Fruit fly (Drosophila melanogaster) whole organism, prepupa: ENCODE data around the gene CG17359.

Experiments
- Blimp-1 ChIP-seq: fragments of 200-800 bp; sonication (Bioruptor generic); optimal IDR thresholded peaks from 3 replicates; lab custom pipeline; 2017; ENCODE audit warnings: missing biosample characterization, missing genetic modification characterization, mild to moderate bottlenecking, moderate library complexity, missing genetic modification reagents
- CG10631 ChIP-seq: fragments of 200-800 bp; sonication (Bioruptor generic); optimal IDR thresholded peaks from 2 replicates; lab custom pipeline; 2016; ENCODE audit warnings: missing biosample characterization, missing genetic modification characterization
- CG10669 ChIP-seq: fragments of 200-800 bp; sonication (Bioruptor generic); optimal IDR thresholded peaks from 3 replicates; lab custom pipeline; 2018; ENCODE audit warnings: missing biosample characterization, mild to moderate bottlenecking, missing genetic modification characterization, moderate library complexity
- CG11294 ChIP-seq: fragments of 200-800 bp; sonication (Bioruptor generic); IDR thresholded peaks from 2 replicates; pipeline ENCODE4 v1.3.6; 2022; ENCODE audit warnings: missing biosample characterization, missing genetic modification characterization
- CG11902 ChIP-seq: fragments of 200-800 bp; sonication (Bioruptor generic); optimal IDR thresholded peaks from 3 replicates; lab custom pipeline; 2016; ENCODE audit warnings: missing biosample characterization, missing genetic modification characterization
- CG1621 ChIP-seq: fragments of 200-800 bp; sonication (Bioruptor generic); optimal IDR thresholded peaks from 3 replicates; lab custom pipeline; 2018; ENCODE audit warnings: missing biosample characterization, mild to moderate bottlenecking, missing genetic modification characterization
- CG16779 ChIP-seq: fragments of 200-800 bp; sonication (Bioruptor generic); optimal IDR thresholded peaks from 3 replicates; lab custom pipeline; 2017; ENCODE audit warnings: missing biosample characterization, mild to moderate bottlenecking, missing genetic modification characterization
- CG3032 ChIP-seq: fragments of 200-800 bp; optimal IDR thresholded peaks from 2 replicates; lab custom pipeline; 2019; ENCODE audit warnings: missing biosample characterization, mild to moderate bottlenecking, missing genetic modification characterization, moderate library complexity
- CG32006 ChIP-seq: fragments of 200-800 bp; sonication (Bioruptor generic); optimal IDR thresholded peaks from 3 replicates; lab custom pipeline; 2017; ENCODE audit warnings: missing biosample characterization, mild to moderate bottlenecking, missing genetic modification characterization
- CG34406 ChIP-seq: fragments of 200-800 bp; sonication (Bioruptor generic); optimal IDR thresholded peaks from 3 replicates; lab custom pipeline; 2016; ENCODE audit warnings: missing biosample characterization, missing genetic modification characterization
- CG3919 ChIP-seq: fragments of 200-800 bp; sonication (Bioruptor generic); optimal IDR thresholded peaks from 3 replicates; lab custom pipeline; 2016; ENCODE audit warnings: missing biosample characterization, missing genetic modification characterization
- CG4318 ChIP-seq: fragments of 200-800 bp; sonication (Bioruptor generic); optimal IDR thresholded peaks from 3 replicates; lab custom pipeline; 2017; ENCODE audit warnings: missing biosample characterization, mild to moderate bottlenecking, missing genetic modification characterization
- CG6163 ChIP-seq: fragments of 200-800 bp; sonication (Bioruptor generic); IDR thresholded peaks from 3 replicates; pipeline ENCODE4 v1.3.6; 2022; ENCODE audit warnings: missing biosample characterization, missing genetic modification characterization
- CG6276 ChIP-seq: fragments of 200-800 bp; sonication (Bioruptor generic); optimal IDR thresholded peaks from 2 replicates; lab custom pipeline; 2017; ENCODE audit warnings: missing biosample characterization, mild to moderate bottlenecking, missing genetic modification characterization
- CG6792 ChIP-seq: fragments of 200-800 bp; sonication (Bioruptor generic); optimal IDR thresholded peaks from 3 replicates; lab custom pipeline; 2016; ENCODE audit warnings: missing biosample characterization, missing genetic modification characterization
- CG6808 ChIP-seq: fragments of 200-800 bp; sonication (Bioruptor generic); optimal IDR thresholded peaks from 3 replicates; lab custom pipeline; 2017; ENCODE audit warnings: missing biosample characterization, missing genetic modification characterization, mild to moderate bottlenecking, moderate library complexity, missing genetic modification reagents
- CG7368 ChIP-seq: fragments of 200-800 bp; sonication (Bioruptor generic); optimal IDR thresholded peaks from 3 replicates; lab custom pipeline; 2016; ENCODE audit warnings: missing biosample characterization, missing genetic modification characterization
- CG8119 ChIP-seq: fragments of 200-800 bp; sonication (Bioruptor generic); IDR thresholded peaks from 3 replicates; pipeline ENCODE4 v1.3.6; 2022; ENCODE audit warnings: missing biosample characterization, missing genetic modification characterization
- CG9139 ChIP-seq: fragments of 200-800 bp; sonication (Bioruptor generic); optimal IDR thresholded peaks from 3 replicates; lab custom pipeline; 2017; ENCODE audit warnings: missing biosample characterization, mild to moderate bottlenecking, missing genetic modification characterization
- Eip75B ChIP-seq: fragments of 200-800 bp; sonication (Bioruptor generic); optimal IDR thresholded peaks from 3 replicates; lab custom pipeline; 2016; ENCODE audit warnings: missing biosample characterization, missing genetic modification characterization
- Eip78C ChIP-seq: fragments of 200-800 bp; sonication (Bioruptor generic); peaks from one replicate; lab custom pipeline; 2016; ENCODE audit warnings: missing biosample characterization, missing genetic modification characterization
- Ets21C ChIP-seq: fragments of 200-800 bp; sonication (Bioruptor generic); optimal IDR thresholded peaks from 3 replicates; lab custom pipeline; 2016; ENCODE audit warnings: missing biosample characterization, missing genetic modification characterization
- Ets96B ChIP-seq: fragments of 200-800 bp; optimal IDR thresholded peaks from 2 replicates; lab custom pipeline; 2019; ENCODE audit warnings: missing biosample characterization, mild to moderate bottlenecking, missing genetic modification characterization, moderate library complexity
- Hr39 ChIP-seq: fragments of 200-800 bp; sonication (Bioruptor generic); optimal IDR thresholded peaks from 2 replicates; lab custom pipeline; 2016; ENCODE audit warnings: missing biosample characterization, missing genetic modification characterization
- Hr4 ChIP-seq: fragments of 200-800 bp; sonication (Bioruptor generic); optimal IDR thresholded peaks from 3 replicates; lab custom pipeline; 2016; ENCODE audit warnings: missing biosample characterization, missing genetic modification characterization
- Lpt ChIP-seq: fragments of 200-800 bp; sonication (Bioruptor generic); optimal IDR thresholded peaks from 3 replicates; lab custom pipeline; 2016; ENCODE audit warnings: missing biosample characterization, missing genetic modification characterization
- OdsH ChIP-seq: fragments of 200-800 bp; sonication (Bioruptor generic); optimal IDR thresholded peaks from 3 replicates; lab custom pipeline; 2016; ENCODE audit warnings: missing biosample characterization, missing genetic modification characterization
- Smox ChIP-seq: fragments of 200-800 bp; sonication (Bioruptor generic); optimal IDR thresholded peaks from 3 replicates; lab custom pipeline; 2016; ENCODE audit warnings: missing biosample characterization, missing genetic modification characterization
- Sox14 ChIP-seq: fragments of 200-800 bp; sonication (Bioruptor generic); optimal IDR thresholded peaks from 3 replicates; lab custom pipeline; 2016; ENCODE audit warnings: missing biosample characterization, missing genetic modification characterization
- Sox15 ChIP-seq: fragments of 200-800 bp; sonication (Bioruptor generic); optimal IDR thresholded peaks from 3 replicates; lab custom pipeline; 2016; ENCODE audit warnings: missing biosample characterization, missing genetic modification characterization
- acj6 ChIP-seq: fragments of 200-800 bp; sonication (Bioruptor generic); optimal IDR thresholded peaks from 3 replicates; lab custom pipeline; 2016; ENCODE audit warnings: missing biosample characterization, missing genetic modification characterization
- dac ChIP-seq: fragments of 200-800 bp; sonication (Bioruptor generic); optimal IDR thresholded peaks from 2 replicates; lab custom pipeline; 2017; ENCODE audit warnings: missing biosample characterization, mild to moderate bottlenecking, missing genetic modification characterization
- eg ChIP-seq: fragments of 200-800 bp; sonication (Bioruptor generic); IDR thresholded peaks from 3 replicates; pipeline ENCODE4 v1.3.6; 2022; ENCODE audit warnings: missing biosample characterization, missing genetic modification characterization
- esn ChIP-seq: fragments of 200-800 bp; sonication (Bioruptor generic); optimal IDR thresholded peaks from 2 replicates; lab custom pipeline; 2016; ENCODE audit warnings: missing biosample characterization, mild to moderate bottlenecking, missing genetic modification characterization, moderate library complexity
- fd59A ChIP-seq: fragments of 200-800 bp; sonication (Bioruptor generic); optimal IDR thresholded peaks from 2 replicates; lab custom pipeline; 2017; ENCODE audit warnings: missing biosample characterization, mild to moderate bottlenecking, missing genetic modification characterization, missing genetic modification reagents
- fd85E ChIP-seq: fragments of 200-800 bp; sonication (Bioruptor generic); optimal IDR thresholded peaks from 3 replicates; lab custom pipeline; 2016; ENCODE audit warnings: missing biosample characterization, missing genetic modification characterization
- fkh ChIP-seq: fragments of 200-800 bp; sonication (Bioruptor generic); optimal IDR thresholded peaks from 3 replicates; lab custom pipeline; 2017; ENCODE audit warnings: missing biosample characterization, mild to moderate bottlenecking, missing genetic modification characterization, moderate library complexity
- lz ChIP-seq: fragments of 200-800 bp; sonication (Bioruptor generic); optimal IDR thresholded peaks from 3 replicates; lab custom pipeline; 2016; ENCODE audit warnings: missing biosample characterization, missing genetic modification characterization
- net ChIP-seq: fragments of 200-800 bp; sonication (Bioruptor generic); optimal IDR thresholded peaks from 3 replicates; lab custom pipeline; 2016; ENCODE audit warnings: missing biosample characterization, missing genetic modification characterization
- pdm3 ChIP-seq: fragments of 200-800 bp; sonication (Bioruptor generic); optimal IDR thresholded peaks from 3 replicates; lab custom pipeline; 2016; ENCODE audit warnings: missing biosample characterization, missing genetic modification characterization
- spab ChIP-seq: fragments of 200-800 bp; sonication (Bioruptor generic); optimal IDR thresholded peaks from 2 replicates; lab custom pipeline; 2017; ENCODE audit warnings: missing biosample characterization, mild to moderate bottlenecking, missing genetic modification characterization, missing genetic modification reagents
- ss ChIP-seq, 2 experiments: fragments of 200-800 bp; sonication (Bioruptor generic); optimal IDR thresholded peaks; 2 replicates in 1 of 2; 3 replicates in 1 of 2; lab custom pipeline; 2017 to 2018; ENCODE audit warnings: mild to moderate bottlenecking in 2 of 2, missing biosample characterization in 2 of 2, missing genetic modification characterization in 2 of 2, moderate library complexity in 1 of 2
- svp ChIP-seq: fragments of 200-800 bp; sonication (Bioruptor generic); peaks from one replicate; lab custom pipeline; 2016; ENCODE audit warnings: missing biosample characterization, missing genetic modification characterization
- topi ChIP-seq: fragments of 200-800 bp; sonication (Bioruptor generic); optimal IDR thresholded peaks from 3 replicates; lab custom pipeline; 2016; ENCODE audit warnings: missing biosample characterization, missing genetic modification characterization
- vri ChIP-seq: fragments of 200-800 bp; sonication (Bioruptor generic); optimal IDR thresholded peaks from 3 replicates; lab custom pipeline; 2016; ENCODE audit warnings: missing biosample characterization, mild to moderate bottlenecking, missing genetic modification characterization

Gene CG17359

DNA sequence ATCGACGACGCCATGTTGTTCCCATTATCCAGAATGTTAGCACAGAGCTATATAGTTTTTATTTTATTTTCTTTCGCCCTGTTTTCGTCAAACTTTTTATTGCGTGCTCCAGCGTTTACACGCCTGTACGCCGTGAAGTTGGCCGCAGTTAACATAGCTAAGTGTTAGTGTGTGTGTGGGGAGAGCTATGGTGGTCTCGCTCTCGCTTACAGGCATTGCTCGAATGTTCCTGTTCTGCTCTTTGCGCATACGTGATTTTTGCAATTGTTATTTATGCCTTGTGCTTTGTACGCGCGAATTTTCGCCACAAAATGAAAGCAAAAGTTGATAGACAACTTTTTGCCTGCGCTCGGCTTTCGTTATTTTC, 5.0 kb upstream of the CG17359 start (continued):
- TF ChIP-seq CG1621 (tag; lab: Kevin White, UChicago) (peak; percentile 66), CG7368 (GFP tag; lab: Kevin White, UChicago) (no peak), fd85E (peak; percentile 4), Sox15 (GFP tag; lab: Kevin White, UChicago) (no peak), Smox (no peak), CG3032 (tag; lab: Kevin White, UChicago) (no peak), acj6 (no peak), CG6792 (GFP tag; lab: Kevin White, UChicago) (no peak), OdsH (GFP tag; lab: Kevin White, UChicago) (no peak), CG11294 (no peak), CG11902 (GFP tag; lab: Kevin White, UChicago) (no peak), CG10631 (GFP tag; lab: Kevin White, UChicago) (peak; percentile 1), svp (GFP tag; lab: Kevin White, UChicago) (no peak), fd59A (no peak), Sox14 (peak; percentile 35)

DNA sequence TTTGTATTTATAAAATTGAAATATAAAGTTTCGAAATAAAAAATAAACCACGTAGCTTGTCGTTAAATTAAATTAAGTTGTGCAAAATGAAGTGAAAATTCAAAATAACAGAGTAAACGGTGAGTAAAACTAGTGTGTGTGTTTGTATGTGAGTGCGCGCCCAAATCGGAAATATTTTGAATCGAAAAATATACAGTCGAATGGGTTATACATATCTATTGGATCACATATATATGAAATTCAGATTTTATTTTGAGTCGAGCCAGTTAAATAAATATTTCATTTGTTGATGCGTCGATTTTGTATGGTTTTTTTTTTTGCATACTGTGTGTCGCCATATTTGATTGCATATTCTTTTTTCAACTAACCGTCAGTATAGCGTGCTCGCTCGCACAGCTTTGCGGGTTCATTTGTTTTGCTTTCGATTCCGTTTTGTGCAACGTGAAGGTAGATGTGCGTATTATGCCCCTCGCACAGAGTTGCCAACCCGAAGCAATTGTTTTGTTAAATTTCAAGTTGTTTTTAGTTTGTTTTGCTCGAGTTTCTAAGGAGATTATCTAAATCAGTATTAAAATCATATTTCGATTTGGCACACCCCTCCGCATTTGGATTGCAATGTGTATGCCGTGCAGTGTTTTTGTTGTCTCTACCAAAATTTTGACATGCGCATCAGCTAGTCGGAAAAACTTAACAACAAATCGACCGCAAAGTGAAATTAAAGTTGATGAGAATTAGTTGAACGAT, 4.4 kb upstream of the CG17359 start:
- TF ChIP-seq CG32006 (peak; percentile 14), CG1621 (tag; lab: Kevin White, UChicago) (peak; percentile 34), Eip75B (GFP tag; lab: Kevin White, UChicago) (peak; percentile 41), dac (GFP tag; lab: Kevin White, UChicago) (peak; percentile 45), fkh (GFP tag; lab: Kevin White, UChicago) (peak; percentile 30), CG11902 (GFP tag; lab: Kevin White, UChicago) (no peak), esn (peak; percentile 52), CG9139 (GFP tag; lab: Kevin White, UChicago) (no peak), Hr39 (peak; percentile 15), ss (GFP tag; optimal IDR thresholded peaks at IDR 0.05; lab: Kevin White, UChicago) (peak in 1 of 2 experiments; percentile 55), Eip78C (GFP tag; lab: Kevin White, UChicago) (peak; percentile 55), CG6792 (GFP tag; lab: Kevin White, UChicago) (no peak), acj6 (no peak), Ets96B (tag; lab: Kevin White, UChicago) (peak; percentile 31), spab (GFP tag; lab: Kevin White, UChicago) (peak; percentile 8), Blimp-1 (GFP tag; lab: Kevin White, UChicago) (no peak), vri (GFP tag; lab: Kevin White, UChicago) (no peak), CG3032 (tag; lab: Kevin White, UChicago) (peak; percentile 22), Smox (peak; percentile 4), CG10669 (peak; percentile 37), lz (GFP tag; lab: Kevin White, UChicago) (peak; percentile 23), Sox14 (peak; percentile 47), topi (peak; percentile 16), CG6808 (GFP tag; lab: Kevin White, UChicago) (peak; percentile 36), CG6163 (GFP tag; lab: Robert Waterston, UW) (peak; percentile 75), pdm3 (GFP tag; lab: Kevin White, UChicago) (peak; percentile 15), CG16779 (tag; lab: Kevin White, UChicago) (peak; percentile 1), eg (GFP tag; lab: Robert Waterston, UW) (peak; percentile 63; the same call in 2 of the 3 replicates), svp (GFP tag; lab: Kevin White, UChicago) (no peak)

DNA sequence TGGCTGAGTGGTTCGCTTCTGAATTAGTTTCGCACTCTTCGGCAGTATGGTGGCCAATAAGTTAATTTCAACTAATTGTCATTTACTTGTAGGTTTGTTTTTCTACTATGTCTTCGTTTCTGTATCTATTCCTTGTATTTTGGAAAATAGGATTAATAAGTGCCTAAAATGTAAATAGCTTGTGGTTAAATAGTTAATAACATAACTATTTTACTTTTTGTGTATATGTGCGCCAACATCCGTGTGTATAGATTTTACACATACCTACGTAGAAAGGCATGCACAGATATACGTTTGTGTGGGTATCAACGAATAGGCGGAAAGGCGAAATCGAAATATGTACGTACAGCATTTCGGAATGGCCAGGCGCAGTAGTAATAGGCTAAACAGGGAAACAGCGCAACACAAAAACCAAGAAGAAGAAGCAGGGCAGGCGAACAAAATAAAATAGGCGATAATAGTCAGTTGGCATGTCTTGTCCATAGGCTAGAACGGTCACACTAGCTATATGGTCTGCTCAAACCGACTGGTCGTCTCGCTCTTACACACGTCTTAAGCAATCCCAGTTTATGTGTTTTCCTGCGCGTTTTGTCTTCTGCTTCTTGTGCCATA, 3.6 kb upstream of the CG17359 start:
- TF ChIP-seq fd59A (no peak), svp (GFP tag; lab: Kevin White, UChicago) (no peak), acj6 (no peak), CG1621 (tag; lab: Kevin White, UChicago) (peak; percentile 34), CG4318 (GFP tag; lab: Kevin White, UChicago) (no peak), CG11294 (no peak), CG3032 (tag; lab: Kevin White, UChicago) (no peak), CG9139 (GFP tag; lab: Kevin White, UChicago) (no peak), CG34406 (GFP tag; lab: Kevin White, UChicago) (no peak), CG6808 (GFP tag; lab: Kevin White, UChicago) (no peak), Hr39 (no peak), CG10669 (no peak), CG8119 (GFP tag; lab: Robert Waterston, UW) (no peak), net (no peak), dac (GFP tag; lab: Kevin White, UChicago) (no peak), Sox15 (GFP tag; lab: Kevin White, UChicago) (no peak), CG3919 (peak; percentile 5), CG6792 (GFP tag; lab: Kevin White, UChicago) (no peak), Hr4 (GFP tag; lab: Kevin White, UChicago) (no peak), CG6276 (GFP tag; lab: Kevin White, UChicago) (no peak), Ets21C (no peak), Lpt (GFP tag; lab: Kevin White, UChicago) (peak; percentile 12), fd85E (no peak)
